Worm (Caenorhabditis elegans): ENCODE results near the gene rsp-5.
A peak's percentile ranks its signal among the peaks of the same experiment; 100 is the strongest.

Gene rsp-5

DNA sequence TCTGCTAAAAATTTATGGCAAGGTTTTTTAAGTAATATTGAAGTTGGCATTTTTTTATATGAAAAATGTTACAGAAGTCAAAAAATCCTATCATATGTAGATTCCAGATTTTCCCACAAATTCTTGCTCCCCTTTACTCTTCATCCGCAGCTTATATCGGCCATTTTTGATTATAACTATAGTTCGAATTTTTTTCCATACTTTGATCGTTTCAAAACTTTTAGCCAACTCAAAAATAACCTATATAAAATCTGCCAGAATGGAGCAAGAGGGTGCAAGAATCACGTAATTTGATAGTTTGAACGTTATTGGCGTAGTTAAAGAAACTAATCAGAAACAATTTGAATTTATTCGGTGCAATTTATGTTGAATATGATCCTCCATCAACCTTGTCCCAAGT lies 34.0 kb downstream of the rsp-5 start:
- TF ChIP-seq ceh-30 (tag; optimal IDR thresholded peaks at IDR 0.05) (no peak), gmeb-2 (tag; optimal IDR thresholded peaks at IDR 0.05) (no peak), K02D7.2 (tag; optimal IDR thresholded peaks at IDR 0.05) (no peak), odd-2 (tag; optimal IDR thresholded peaks at IDR 0.05) (no peak), hlh-15 (tag; optimal IDR thresholded peaks at IDR 0.05) (no peak), nhr-232 (tag; optimal IDR thresholded peaks at IDR 0.05) (no peak), C38D4.7 (GFP tag; optimal IDR thresholded peaks at IDR 0.05) (no peak), F13H6.1 (tag; optimal IDR thresholded peaks at IDR 0.05) (no peak), ttx-3 (tag; optimal IDR thresholded peaks at IDR 0.05) (no peak), ceh-34 (tag; optimal IDR thresholded peaks at IDR 0.05) (no peak), zip-5 (tag; optimal IDR thresholded peaks at IDR 0.05) (no peak), ceh-22 (tag; optimal IDR thresholded peaks at IDR 0.05) (no peak)

ce11 chrII:6524501-6524977 lies 34.6 kb downstream of the rsp-5 start, which contains the start of gene C56E6.2:
Gene C56E6.2 (plus strand): TSS chrII:6524927.
- TF ChIP-seq elt-2 (tag; optimal IDR thresholded peaks at IDR 0.05) (peak; percentile 53), syd-9 (tag; optimal IDR thresholded peaks at IDR 0.05) (no peak), unc-55 (GFP tag; optimal IDR thresholded peaks at IDR 0.05) (peak; percentile 13)

DNA sequence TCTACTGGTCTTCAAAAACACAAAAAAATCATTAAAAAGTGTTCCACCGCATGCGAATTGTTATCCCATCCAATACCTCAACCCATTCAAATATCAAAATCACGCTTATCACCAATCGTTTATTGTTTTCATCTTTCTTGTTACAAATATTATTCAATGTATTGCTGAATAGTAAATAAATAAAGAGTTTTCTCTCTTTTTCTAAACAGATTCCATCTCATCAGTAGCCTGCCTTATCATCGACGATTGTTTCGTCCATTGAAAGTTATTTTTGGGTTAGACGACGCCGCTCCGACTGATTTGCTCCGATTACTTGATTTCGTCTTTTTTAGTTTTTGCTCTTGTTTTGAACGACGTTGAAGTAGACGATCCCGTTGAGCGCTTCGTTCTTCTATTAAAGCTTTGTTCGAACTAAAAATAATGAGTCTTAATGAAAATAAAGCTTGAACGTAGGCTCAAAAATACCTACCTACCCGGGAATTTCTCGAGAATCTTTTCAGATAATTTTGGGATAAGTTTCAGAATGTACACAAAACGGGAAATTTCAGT lies 36.2 kb downstream of the rsp-5 start:
- no peak for TF ChIP-seq ceh-9 (tag; optimal IDR thresholded peaks at IDR 0.05)
- no peak for TF ChIP-seq ceh-45 (GFP tag; IDR thresholded peaks at IDR 0.05)
- TF ChIP-seq ref-2 (tag; optimal IDR thresholded peaks at IDR 0.05): no peak
- TF ChIP-seq unc-42 (tag; optimal IDR thresholded peaks at IDR 0.05): no peak
- TF ChIP-seq gmeb-2 (tag; optimal IDR thresholded peaks at IDR 0.05): no peak
- TF ChIP-seq fkh-10 (GFP tag; optimal IDR thresholded peaks at IDR 0.05): no peak
- TF ChIP-seq fkh-6 (tag; optimal IDR thresholded peaks at IDR 0.05): no peak
- TF ChIP-seq che-1 (tag; optimal IDR thresholded peaks at IDR 0.05): no peak
- TF ChIP-seq odd-2 (tag; optimal IDR thresholded peaks at IDR 0.05): no peak
- no peak for TF ChIP-seq ceh-18 (tag; optimal IDR thresholded peaks at IDR 0.05)
- no peak for TF ChIP-seq pqm-1 (tag; optimal IDR thresholded peaks at IDR 0.05)
- TF ChIP-seq K02D7.2 (tag; optimal IDR thresholded peaks at IDR 0.05): no peak
- TF ChIP-seq dmd-4 (tag; optimal IDR thresholded peaks at IDR 0.05; ENCODE audit: borderline replicate concordance): no peak
- no peak for TF ChIP-seq nfya-1 (tag; optimal IDR thresholded peaks at IDR 0.05)
- no peak for TF ChIP-seq rnt-1 (tag; optimal IDR thresholded peaks at IDR 0.05)
- no peak for TF ChIP-seq ceh-34 (tag; optimal IDR thresholded peaks at IDR 0.05)
- TF ChIP-seq madf-2 (tag; optimal IDR thresholded peaks at IDR 0.05): no peak

DNA sequence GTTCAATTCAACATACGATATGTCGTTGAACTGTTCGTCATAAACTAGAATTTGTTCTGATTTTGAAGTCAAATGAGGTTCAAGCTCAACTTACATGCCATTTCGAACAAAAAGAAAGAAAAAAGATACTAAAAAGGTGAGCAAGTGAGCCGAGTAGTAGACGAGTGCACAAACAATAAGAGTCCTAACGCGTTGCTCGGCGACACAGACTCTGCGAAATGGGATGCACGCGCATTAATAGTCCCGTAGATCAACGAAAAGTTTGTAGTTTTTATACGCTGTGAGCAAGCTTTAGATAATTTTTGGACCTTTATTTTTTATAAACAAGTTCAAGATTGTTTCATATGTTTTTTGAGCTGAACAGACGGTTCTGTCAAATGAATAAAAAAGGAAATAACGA lies 38.7 kb downstream of the rsp-5 start, which contains the start of gene C56E6.4:
Gene C56E6.4, minus strand, starts transcription at position 101 of the 400 bp plus-strand sequence.
- no peak for TF ChIP-seq mec-3 (tag; optimal IDR thresholded peaks at IDR 0.05; ENCODE audit: borderline replicate concordance)
- TF ChIP-seq ceh-9 (tag; optimal IDR thresholded peaks at IDR 0.05): no peak
- TF ChIP-seq lim-6 (tag; optimal IDR thresholded peaks at IDR 0.05): no peak
- no peak for TF ChIP-seq rnt-1 (tag; optimal IDR thresholded peaks at IDR 0.05)
- TF ChIP-seq hlh-8 (tag; optimal IDR thresholded peaks at IDR 0.05): no peak
- no peak for TF ChIP-seq tbx-2 (tag; optimal IDR thresholded peaks at IDR 0.05)
- TF ChIP-seq unc-86 (tag; optimal IDR thresholded peaks at IDR 0.05): no peak
- TF ChIP-seq fkh-6 (tag; optimal IDR thresholded peaks at IDR 0.05): no peak
- TF ChIP-seq ttx-3 (tag; optimal IDR thresholded peaks at IDR 0.05): no peak
- no peak for TF ChIP-seq pax-1 (tag; optimal IDR thresholded peaks at IDR 0.05)
- TF ChIP-seq unc-55 (GFP tag; optimal IDR thresholded peaks at IDR 0.05): no peak
- TF ChIP-seq ceh-22 (tag; optimal IDR thresholded peaks at IDR 0.05): no peak
- no peak for TF ChIP-seq ceh-48 (tag; optimal IDR thresholded peaks at IDR 0.05)
- TF ChIP-seq ceh-2 (tag; optimal IDR thresholded peaks at IDR 0.05): no peak
- TF ChIP-seq npax-4 (tag; optimal IDR thresholded peaks at IDR 0.05): no peak
- no peak for TF ChIP-seq madf-2 (tag; optimal IDR thresholded peaks at IDR 0.05)

Data from whole organism, late embryonic.